Fruit fly (Drosophila melanogaster) whole organism, adult: ENCODE results near the gene Naa40.

Experiments
- CG11617 ChIP-seq: fragments of 200-800 bp; sonication (Bioruptor generic); optimal IDR thresholded peaks from 2 replicates; lab custom pipeline; 2017; ENCODE audit warnings: mild to moderate bottlenecking, missing biosample characterization, missing genetic modification reagents, missing genetic modification characterization
- CG12768 ChIP-seq: fragments of 200-800 bp; sonication (Bioruptor generic); optimal IDR thresholded peaks from 2 replicates; lab custom pipeline; 2017; ENCODE audit warnings: missing biosample characterization, missing genetic modification characterization, mild to moderate bottlenecking, moderate library complexity, missing genetic modification reagents
- CG14711 ChIP-seq: fragments of 200-800 bp; sonication (Bioruptor generic); optimal IDR thresholded peaks from 2 replicates; lab custom pipeline; 2018; ENCODE audit warnings: missing biosample characterization, mild to moderate bottlenecking, missing genetic modification characterization, moderate library complexity
- CG1620 ChIP-seq: fragments of 200-800 bp; sonication (Bioruptor generic); optimal IDR thresholded peaks from 2 replicates; lab custom pipeline; 2016; ENCODE audit warnings: missing biosample characterization, missing genetic modification characterization
- CG33017 ChIP-seq: fragments of 200-800 bp; sonication (Bioruptor generic); optimal IDR thresholded peaks from 2 replicates; lab custom pipeline; 2018; ENCODE audit warnings: missing biosample characterization, mild to moderate bottlenecking, missing genetic modification characterization, moderate library complexity
- CG5204 ChIP-seq: fragments of 200-800 bp; sonication (Bioruptor generic); optimal IDR thresholded peaks from 2 replicates; lab custom pipeline; 2016; ENCODE audit warnings: missing biosample characterization, missing genetic modification characterization
- CG7045 ChIP-seq: fragments of 200-800 bp; sonication (Bioruptor generic); optimal IDR thresholded peaks from 2 replicates; lab custom pipeline; 2017; ENCODE audit warnings: missing biosample characterization, mild to moderate bottlenecking, missing genetic modification characterization
- CG7101 ChIP-seq: fragments of 200-800 bp; sonication (Bioruptor generic); optimal IDR thresholded peaks from 2 replicates; lab custom pipeline; 2018; ENCODE audit warnings: missing biosample characterization, mild to moderate bottlenecking, missing genetic modification characterization, moderate library complexity
- Clk ChIP-seq: fragments of 200-800 bp; sonication (Bioruptor generic); optimal IDR thresholded peaks from 2 replicates; lab custom pipeline; 2017; ENCODE audit warnings: missing biosample characterization, missing genetic modification characterization
- Crg-1 ChIP-seq: fragments of 200-800 bp; sonication (Bioruptor generic); optimal IDR thresholded peaks from 2 replicates; lab custom pipeline; 2016; ENCODE audit warnings: missing biosample characterization, missing genetic modification characterization
- Hr96 ChIP-seq: fragments of 200-800 bp; sonication (Bioruptor generic); optimal IDR thresholded peaks from 2 replicates; lab custom pipeline; 2016; ENCODE audit warnings: missing biosample characterization, missing genetic modification characterization
- Mnt ChIP-seq: fragments of 200-800 bp; sonication (Bioruptor generic); optimal IDR thresholded peaks from 2 replicates; lab custom pipeline; 2016; ENCODE audit warnings: missing biosample characterization, mild to moderate bottlenecking, missing genetic modification characterization
- bab1 ChIP-seq: fragments of 200-800 bp; sonication (Bioruptor generic); optimal IDR thresholded peaks from 3 replicates; lab custom pipeline; 2019; ENCODE audit warnings: missing biosample characterization, mild to moderate bottlenecking, missing genetic modification characterization, moderate library complexity
- cic ChIP-seq: fragments of 200-800 bp; sonication (Bioruptor generic); optimal IDR thresholded peaks from 2 replicates; lab custom pipeline; 2017; ENCODE audit warnings: missing biosample characterization, mild to moderate bottlenecking, missing genetic modification characterization, moderate library complexity
- cnc ChIP-seq, 2 experiments: fragments of >200 bp; optimal IDR thresholded peaks; 2 replicates each; lab custom pipeline; 2017
- kay ChIP-seq: fragments of 200-800 bp; sonication (Bioruptor generic); peaks from one replicate; lab custom pipeline; 2016; ENCODE audit warnings: missing biosample characterization, missing genetic modification characterization, borderline replicate concordance
- ovo ChIP-seq: fragments of 200-800 bp; sonication (Bioruptor generic); optimal IDR thresholded peaks from 2 replicates; lab custom pipeline; 2016; ENCODE audit warnings: missing biosample characterization, missing genetic modification characterization
- pad ChIP-seq: fragments of 200-800 bp; sonication (Bioruptor generic); optimal IDR thresholded peaks from 3 replicates; lab custom pipeline; 2017; ENCODE audit warnings: missing biosample characterization, missing genetic modification characterization, mild to moderate bottlenecking, moderate library complexity, missing genetic modification reagents
- tj ChIP-seq: fragments of 200-800 bp; sonication (Bioruptor generic); optimal IDR thresholded peaks from 3 replicates; lab custom pipeline; 2017; ENCODE audit warnings: missing biosample characterization, mild to moderate bottlenecking, missing genetic modification characterization, moderate library complexity
- toe ChIP-seq: fragments of 200-800 bp; sonication (Bioruptor generic); optimal IDR thresholded peaks from 2 replicates; lab custom pipeline; 2016; ENCODE audit warnings: missing biosample characterization, missing genetic modification characterization

Naa40 gene

DNA sequence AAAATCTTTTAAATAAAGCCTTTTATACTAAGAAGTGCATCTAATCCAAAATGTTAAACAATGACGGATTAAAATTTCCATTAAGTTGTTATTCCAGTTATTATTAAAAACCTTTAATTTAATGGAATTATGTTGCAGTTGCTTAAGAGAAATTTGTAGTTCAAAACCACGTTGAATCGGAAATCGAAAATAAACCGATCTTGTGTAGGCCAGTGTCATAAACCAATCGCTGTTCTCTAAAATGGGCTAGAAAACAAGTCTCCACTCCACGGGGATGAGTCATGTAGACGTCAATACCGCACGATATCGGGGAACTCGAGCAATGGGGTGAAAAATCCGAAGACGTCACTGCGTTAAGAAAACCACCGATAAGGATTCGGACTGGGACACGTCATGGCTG is 36.8 kb upstream of the Naa40 start:
- TF ChIP-seq Hr96: no peak
- no peak for TF ChIP-seq CG5204
- no peak for TF ChIP-seq Clk
- TF ChIP-seq kay (GFP tag; lab: Kevin White, UChicago): peak; percentile 90

DNA sequence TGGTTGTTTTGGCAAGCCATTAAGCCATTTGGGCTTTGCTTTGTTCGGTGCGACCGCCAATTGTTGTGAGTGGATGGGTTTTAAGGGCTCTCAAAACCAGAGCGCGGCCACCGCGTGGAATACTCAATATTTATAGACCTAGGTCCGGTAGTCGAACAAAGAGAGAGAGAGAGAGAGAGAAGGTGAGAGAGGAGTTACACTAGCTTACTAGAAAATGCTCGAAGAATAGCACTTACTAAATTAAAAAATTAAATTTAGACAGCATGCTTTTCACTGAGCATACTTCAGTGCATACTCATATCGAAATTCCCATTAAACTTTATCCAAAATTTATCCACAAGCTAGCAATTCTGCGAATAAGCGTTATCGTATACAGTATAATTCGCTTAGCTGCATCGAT is 35.3 kb upstream of the Naa40 start:
- TF ChIP-seq CG12768 (no peak), Hr96 (no peak), CG11617 (no peak), Mnt (no peak), CG1620 (GFP tag; lab: Kevin White, UChicago) (no peak), CG7101 (no peak), CG14711 (tag; lab: Kevin White, UChicago) (no peak), tj (no peak), bab1 (no peak), kay (GFP tag; lab: Kevin White, UChicago) (no peak), CG7045 (GFP tag; lab: Kevin White, UChicago) (no peak), CG5204 (no peak), Clk (no peak), cnc (optimal IDR thresholded peaks at IDR 0.05; lab: Kevin White, UChicago) (no peak), pad (GFP tag; lab: Kevin White, UChicago) (no peak), toe (GFP tag; lab: Kevin White, UChicago) (no peak), CG33017 (tag; lab: Kevin White, UChicago) (no peak), cic (GFP tag; lab: Kevin White, UChicago) (no peak), Crg-1 (GFP tag; lab: Kevin White, UChicago) (no peak), ovo (GFP tag; lab: Kevin White, UChicago) (no peak)

- no peak for TF ChIP-seq Crg-1 (GFP tag; lab: Kevin White, UChicago)
- no peak for TF ChIP-seq toe (GFP tag; lab: Kevin White, UChicago)
- TF ChIP-seq CG5204: no peak
- TF ChIP-seq CG11617: no peak
- TF ChIP-seq cic (GFP tag; lab: Kevin White, UChicago): no peak
- no peak for TF ChIP-seq bab1
- TF ChIP-seq CG7045 (GFP tag; lab: Kevin White, UChicago): no peak
- TF ChIP-seq kay (GFP tag; lab: Kevin White, UChicago): no peak
- TF ChIP-seq CG14711 (tag; lab: Kevin White, UChicago): no peak
- TF ChIP-seq Hr96: no peak
- TF ChIP-seq CG12768: no peak
- no peak for TF ChIP-seq tj
- no peak for TF ChIP-seq pad (GFP tag; lab: Kevin White, UChicago)
- TF ChIP-seq CG7101: no peak
- TF ChIP-seq Clk: no peak
These were observed 34.0 kb upstream of the Naa40 start for dm6 chr3R:29758734-29759131.

- TF ChIP-seq Crg-1 (GFP tag; lab: Kevin White, UChicago): no peak
- TF ChIP-seq bab1: no peak
- TF ChIP-seq CG14711 (tag; lab: Kevin White, UChicago): no peak
- no peak for TF ChIP-seq tj
These were observed 33.5 kb upstream of the Naa40 start for dm6 chr3R:29758129-29758733.

- TF ChIP-seq CG1620 (GFP tag; lab: Kevin White, UChicago) (no peak), cnc (optimal IDR thresholded peaks at IDR 0.05; lab: Kevin White, UChicago) (no peak), CG12768 (no peak), CG14711 (tag; lab: Kevin White, UChicago) (no peak), Crg-1 (GFP tag; lab: Kevin White, UChicago) (no peak), tj (no peak), bab1 (no peak), ovo (GFP tag; lab: Kevin White, UChicago) (no peak), CG7045 (GFP tag; lab: Kevin White, UChicago) (no peak)
These were observed 32.9 kb upstream of the Naa40 start for dm6 chr3R:29757681-29758080.

dm6 chr3R:29757226-29757625 is 32.5 kb upstream of the Naa40 start:
- no peak for TF ChIP-seq kay (GFP tag; lab: Kevin White, UChicago)
- TF ChIP-seq toe (GFP tag; lab: Kevin White, UChicago): no peak
- no peak for TF ChIP-seq CG1620 (GFP tag; lab: Kevin White, UChicago)
- TF ChIP-seq Hr96: no peak
- TF ChIP-seq Mnt: no peak
- TF ChIP-seq cnc (optimal IDR thresholded peaks at IDR 0.05; lab: Kevin White, UChicago): no peak
- no peak for TF ChIP-seq cic (GFP tag; lab: Kevin White, UChicago)

- TF ChIP-seq CG5204: no peak
- no peak for TF ChIP-seq CG7045 (GFP tag; lab: Kevin White, UChicago)
- TF ChIP-seq CG14711 (tag; lab: Kevin White, UChicago): no peak
- TF ChIP-seq CG1620 (GFP tag; lab: Kevin White, UChicago): no peak
- TF ChIP-seq toe (GFP tag; lab: Kevin White, UChicago): no peak
- TF ChIP-seq Hr96: no peak
- TF ChIP-seq Mnt: no peak
- TF ChIP-seq pad (GFP tag; lab: Kevin White, UChicago): no peak
- TF ChIP-seq CG7101: peak; percentile 6
- TF ChIP-seq CG11617: peak; percentile 44
- TF ChIP-seq ovo (GFP tag; lab: Kevin White, UChicago): no peak
- TF ChIP-seq CG33017 (tag; lab: Kevin White, UChicago): peak; percentile 73
- no peak for TF ChIP-seq Crg-1 (GFP tag; lab: Kevin White, UChicago)
- TF ChIP-seq cic (GFP tag; lab: Kevin White, UChicago): no peak
- TF ChIP-seq CG12768: peak; percentile 73
- peak; percentile 9 for TF ChIP-seq Clk
- no peak for TF ChIP-seq cnc (optimal IDR thresholded peaks at IDR 0.05; lab: Kevin White, UChicago)
- no peak for TF ChIP-seq tj
- TF ChIP-seq bab1: no peak
- no peak for TF ChIP-seq kay (GFP tag; lab: Kevin White, UChicago)
These were observed 31.4 kb upstream of the Naa40 start for dm6 chr3R:29756153-29756552.
